Worm (Caenorhabditis elegans): ENCODE results near the gene rpl-16.
"Not testable (repeated sequence)": the region's sequence is repeated elsewhere in the genome, so short reads cannot be mapped to it uniquely, and the experiment has no call there.

The rpl-16 gene

DNA sequence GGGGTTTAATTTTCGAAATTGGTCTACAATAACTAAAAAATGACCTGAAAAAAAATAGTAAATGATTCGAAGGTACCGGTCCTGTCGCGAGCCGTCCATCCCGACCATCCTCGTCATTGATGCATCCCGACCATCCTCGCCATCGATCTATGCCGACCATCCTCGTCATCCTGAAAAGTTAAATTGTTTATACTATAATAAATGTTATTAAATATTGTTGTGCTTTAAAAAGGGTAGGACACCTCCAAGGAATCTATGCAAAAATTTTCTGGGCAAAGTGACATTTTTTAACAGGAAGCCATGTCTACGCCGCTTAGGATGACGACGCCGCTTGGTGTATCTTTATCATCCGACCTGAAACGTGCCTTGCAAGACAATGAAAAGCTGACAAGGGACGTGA lies 49.4 kb downstream of the rpl-16 start, which contains the start of gene C34C12.1:
Gene C34C12.1, plus strand, starts transcription at position 301 of the 400 bp plus-strand sequence.
- TF ChIP-seq nfya-1 (tag; optimal IDR thresholded peaks at IDR 0.05; ENCODE audit: insufficient read depth); unc-39 (tag; optimal IDR thresholded peaks at IDR 0.05); zag-1 (tag; optimal IDR thresholded peaks at IDR 0.05): not testable (repeated sequence)

DNA sequence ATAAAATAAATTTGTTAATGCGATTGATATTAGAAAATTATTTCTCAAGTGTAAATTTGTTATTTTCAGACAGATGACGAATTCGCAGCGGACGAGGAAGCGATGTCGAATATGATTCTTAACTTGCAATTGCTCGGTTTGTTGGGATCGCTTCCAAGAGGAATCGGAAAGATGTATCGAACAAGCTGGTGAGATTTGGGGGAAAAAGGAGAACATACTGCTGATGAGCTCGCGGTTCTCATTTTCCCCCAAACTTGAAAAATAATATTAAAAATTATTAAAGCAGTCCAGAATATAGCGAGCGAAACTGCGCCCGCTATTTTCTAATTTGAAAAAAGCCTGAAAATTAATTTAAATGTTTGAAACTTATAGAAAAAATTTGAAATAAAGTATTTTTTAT lies 49.9 kb downstream of the rpl-16 start, which contains the start of gene C34C12.2:
Gene C34C12.2, plus strand, starts transcription at position 301 of the 400 bp plus-strand sequence.
- not testable (repeated sequence) for TF ChIP-seq unc-62 (GFP tag; optimal IDR thresholded peaks at IDR 0.05); ztf-11 (tag; optimal IDR thresholded peaks at IDR 0.05); jun-1 (tag; optimal IDR thresholded peaks at IDR 0.05)
